Worm (Caenorhabditis elegans): Measurements from ENCODE around the gene C50D2.6.

DNA sequence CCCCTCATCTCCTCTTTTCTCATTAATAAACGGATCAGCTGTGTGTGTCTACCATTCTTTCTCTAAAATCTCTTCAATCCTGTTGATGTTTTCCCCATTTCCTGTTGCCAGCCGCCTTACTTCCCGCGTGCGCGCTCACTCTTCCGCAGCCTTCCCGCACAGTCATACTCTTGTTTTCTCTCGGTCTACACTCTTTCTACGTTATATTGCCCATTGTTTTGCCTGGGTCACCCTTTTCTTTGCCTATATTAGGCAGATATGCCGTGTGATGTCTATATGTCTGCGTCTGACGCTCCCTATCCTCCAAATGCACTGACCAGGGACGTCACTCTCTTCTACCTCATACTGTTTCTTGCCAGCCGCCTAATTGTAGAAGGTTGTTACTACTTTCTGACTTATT, 17.9 kb upstream of the C50D2.6 start:
- no peak for TF ChIP-seq him-1 (tag; optimal IDR thresholded peaks at IDR 0.05)
- TF ChIP-seq dao-5 (tag; optimal IDR thresholded peaks at IDR 0.05) = no peak
- no peak for TF ChIP-seq W03F9.2 (tag; optimal IDR thresholded peaks at IDR 0.05)
